Fruit fly (Drosophila melanogaster) whole organism, embryonic: ENCODE data around the gene Chro.

ENCODE experiments used
- ATbp ChIP-seq: fragments of 200-800 bp; sonication (Bioruptor generic); optimal IDR thresholded peaks from 2 replicates; lab custom pipeline; 2017; ENCODE audit warnings: missing biosample characterization, mild to moderate bottlenecking, missing genetic modification characterization, missing genetic modification reagents
- Asciz ChIP-seq: fragments of 200-800 bp; sonication (Bioruptor generic); optimal IDR thresholded peaks from 2 replicates; lab custom pipeline; 2017; ENCODE audit warnings: missing biosample characterization, mild to moderate bottlenecking, missing genetic modification characterization, missing genetic modification reagents
- Atf6 ChIP-seq: fragments of 200-800 bp; sonication (Bioruptor generic); IDR thresholded peaks from 2 replicates; pipeline ENCODE4 v1.3.6; 2022; ENCODE audit warnings: missing biosample characterization, missing genetic modification characterization
- B-H2 ChIP-seq: fragments of 200-800 bp; sonication (Bioruptor generic); optimal IDR thresholded peaks from 2 replicates; lab custom pipeline; 2018; ENCODE audit warnings: missing biosample characterization, mild to moderate bottlenecking, missing genetic modification characterization
- CG12391 ChIP-seq: fragments of 200-800 bp; sonication (Bioruptor generic); optimal IDR thresholded peaks from 3 replicates; lab custom pipeline; 2018; ENCODE audit warnings: missing biosample characterization, mild to moderate bottlenecking, missing genetic modification characterization, moderate library complexity
- CG13624 ChIP-seq: fragments of 200-800 bp; sonication (Bioruptor generic); optimal IDR thresholded peaks from 2 replicates; lab custom pipeline; 2016; ENCODE audit warnings: missing biosample characterization, missing genetic modification characterization
- CG15011 ChIP-seq: fragments of 200-800 bp; sonication (Bioruptor generic); optimal IDR thresholded peaks from 3 replicates; lab custom pipeline; 2018; ENCODE audit warnings: missing biosample characterization, mild to moderate bottlenecking, missing genetic modification characterization
- CG16779 ChIP-seq: fragments of 200-800 bp; sonication (Bioruptor generic); IDR thresholded peaks from 2 replicates; pipeline ENCODE4 v1.3.6; 2022; ENCODE audit warnings: missing biosample characterization, missing genetic modification characterization
- CG16813 ChIP-seq: fragments of 200-800 bp; sonication (Bioruptor generic); IDR thresholded peaks from 3 replicates; pipeline ENCODE4 v1.3.6; 2022; ENCODE audit warnings: missing biosample characterization, missing genetic modification characterization; ENCODE audit not compliant: partially characterized antibody
- CG17612 ChIP-seq: fragments of 200-800 bp; sonication (Bioruptor generic); IDR thresholded peaks from 2 replicates; pipeline ENCODE4 v1.3.6; 2022; ENCODE audit warnings: missing biosample characterization, missing genetic modification characterization
- CG1832 ChIP-seq: fragments of 200-800 bp; sonication (Bioruptor generic); optimal IDR thresholded peaks from 2 replicates; lab custom pipeline; 2017; ENCODE audit warnings: missing biosample characterization, mild to moderate bottlenecking, missing genetic modification characterization, inconsistent platforms
- CG30431 ChIP-seq: fragments of 200-800 bp; sonication (Bioruptor generic); optimal IDR thresholded peaks from 2 replicates; lab custom pipeline; 2017; ENCODE audit warnings: missing biosample characterization, missing genetic modification characterization
- CG33557 ChIP-seq: fragments of 200-800 bp; sonication (Bioruptor generic); optimal IDR thresholded peaks from 2 replicates; lab custom pipeline; 2019; ENCODE audit warnings: missing biosample characterization, mild to moderate bottlenecking, missing genetic modification characterization, moderate library complexity
- CG34422 ChIP-seq: fragments of 200-800 bp; sonication (Bioruptor generic); IDR thresholded peaks from 3 replicates; pipeline ENCODE4 v1.3.6; 2022; ENCODE audit warnings: missing biosample characterization, missing genetic modification characterization
- CG6272 ChIP-seq: fragments of 200-800 bp; sonication (Bioruptor generic); IDR thresholded peaks from 2 replicates; pipeline ENCODE4 v1.3.6; 2022; ENCODE audit warnings: missing biosample characterization, missing genetic modification characterization
- CG7556 ChIP-seq: fragments of 200-800 bp; sonication (Bioruptor generic); optimal IDR thresholded peaks from 2 replicates; lab custom pipeline; 2017; ENCODE audit warnings: missing biosample characterization, mild to moderate bottlenecking, missing genetic modification characterization
- Doc3 ChIP-seq: fragments of 200-800 bp; sonication (Bioruptor generic); IDR thresholded peaks from 3 replicates; pipeline ENCODE4 v1.3.6; 2022; ENCODE audit warnings: missing biosample characterization, missing genetic modification characterization; ENCODE audit not compliant: partially characterized antibody
- Ets65A ChIP-seq: fragments of 200-800 bp; sonication (Bioruptor generic); peaks from one replicate; lab custom pipeline; 2016; ENCODE audit warnings: missing biosample characterization, missing genetic modification characterization
- Ets97D ChIP-seq: fragments of 200-800 bp; sonication (Bioruptor generic); optimal IDR thresholded peaks from 3 replicates; lab custom pipeline; 2016; ENCODE audit warnings: missing biosample characterization, missing genetic modification characterization
- Gsc ChIP-seq: fragments of 200-800 bp; sonication (Bioruptor generic); IDR thresholded peaks from 2 replicates; pipeline ENCODE4 v1.3.6; 2022; ENCODE audit warnings: missing biosample characterization, missing genetic modification characterization
- Hmr ChIP-seq: fragments of 200-800 bp; sonication (Bioruptor generic); optimal IDR thresholded peaks from 3 replicates; lab custom pipeline; 2017; ENCODE audit warnings: mild to moderate bottlenecking, missing biosample characterization, missing genetic modification reagents, missing genetic modification characterization
- Hr3 ChIP-seq: fragments of 200-800 bp; sonication (Bioruptor generic); optimal IDR thresholded peaks from 3 replicates; lab custom pipeline; 2016; ENCODE audit warnings: missing biosample characterization, missing genetic modification characterization
- Max ChIP-seq: fragments of 200-800 bp; sonication (Bioruptor generic); optimal IDR thresholded peaks from 2 replicates; lab custom pipeline; 2016; ENCODE audit warnings: missing biosample characterization, mild to moderate bottlenecking, missing genetic modification characterization
- Med ChIP-seq: fragments of 200-800 bp; sonication (Bioruptor generic); peaks from one replicate; lab custom pipeline; 2016; ENCODE audit warnings: missing biosample characterization, missing genetic modification characterization, mild to moderate bottlenecking, inconsistent platforms, moderate library complexity
- Meics ChIP-seq: fragments of 200-800 bp; sonication (Bioruptor generic); optimal IDR thresholded peaks from 2 replicates; lab custom pipeline; 2017; ENCODE audit warnings: missing biosample characterization, mild to moderate bottlenecking, missing genetic modification characterization
- Myb ChIP-seq: fragments of 200-800 bp; sonication (Bioruptor generic); optimal IDR thresholded peaks from 2 replicates; lab custom pipeline; 2016; ENCODE audit warnings: missing biosample characterization, missing genetic modification characterization
- Nf-YB ChIP-seq: fragments of 200-800 bp; sonication (Bioruptor generic); optimal IDR thresholded peaks from 3 replicates; lab custom pipeline; 2019; ENCODE audit warnings: missing biosample characterization, mild to moderate bottlenecking, missing genetic modification characterization, moderate library complexity
- Pdp1 ChIP-seq, 2 experiments: fragments of 200-800 bp; sonication (Bioruptor generic); optimal IDR thresholded peaks; 3 replicates each; lab custom pipeline; 2016; ENCODE audit warnings: missing biosample characterization in 2 of 2, missing genetic modification characterization in 2 of 2, mild to moderate bottlenecking in 1 of 2, moderate library complexity in 1 of 2
- Ssrp ChIP-seq: fragments of 200-800 bp; sonication (Bioruptor generic); optimal IDR thresholded peaks from 2 replicates; lab custom pipeline; 2018; ENCODE audit warnings: missing biosample characterization, mild to moderate bottlenecking, missing genetic modification characterization, moderate library complexity
- Vsx1 ChIP-seq: fragments of 200-800 bp; sonication (Bioruptor generic); optimal IDR thresholded peaks from 2 replicates; lab custom pipeline; 2017; ENCODE audit warnings: missing biosample characterization, mild to moderate bottlenecking, missing genetic modification characterization, missing genetic modification reagents
- ap ChIP-seq: fragments of 200-800 bp; sonication (Bioruptor generic); IDR thresholded peaks from 2 replicates; pipeline ENCODE4 v1.3.6; 2022; ENCODE audit warnings: missing biosample characterization, missing genetic modification characterization
- bab2 ChIP-seq: fragments of 200-800 bp; sonication (Bioruptor generic); optimal IDR thresholded peaks from 2 replicates; lab custom pipeline; 2016; ENCODE audit warnings: missing biosample characterization, missing genetic modification characterization
- bcd ChIP-seq: fragments of 200-800 bp; sonication (Bioruptor generic); optimal IDR thresholded peaks from 2 replicates; lab custom pipeline; 2017; ENCODE audit warnings: missing biosample characterization, mild to moderate bottlenecking, missing genetic modification characterization
- br ChIP-seq: fragments of >200 bp; optimal IDR thresholded peaks from 2 replicates; lab custom pipeline; 2017
- bsh ChIP-seq, 2 experiments: fragments of 200-800 bp; sonication (Bioruptor generic); optimal IDR thresholded peaks; 2 replicates each; lab custom pipeline; 2017 to 2018; ENCODE audit warnings: mild to moderate bottlenecking in 2 of 2, missing biosample characterization in 2 of 2, missing genetic modification characterization in 2 of 2, moderate library complexity in 1 of 2
- gsb-n ChIP-seq: fragments of 200-800 bp; sonication (Bioruptor generic); optimal IDR thresholded peaks from 3 replicates; lab custom pipeline; 2018; ENCODE audit warnings: missing biosample characterization, mild to moderate bottlenecking, missing genetic modification characterization
- lmd ChIP-seq: fragments of 200-800 bp; sonication (Bioruptor generic); IDR thresholded peaks from 2 replicates; pipeline ENCODE4 v1.3.6; 2022; ENCODE audit warnings: missing biosample characterization, missing genetic modification characterization
- nau ChIP-seq: fragments of 200-800 bp; sonication (Bioruptor generic); optimal IDR thresholded peaks from 3 replicates; lab custom pipeline; 2017; ENCODE audit warnings: missing biosample characterization, mild to moderate bottlenecking, missing genetic modification characterization, missing genetic modification reagents
- odd ChIP-seq: fragments of 200-800 bp; sonication (Bioruptor generic); optimal IDR thresholded peaks from 2 replicates; lab custom pipeline; 2017; ENCODE audit warnings: missing biosample characterization, mild to moderate bottlenecking, missing genetic modification characterization
- onecut ChIP-seq: fragments of 200-800 bp; sonication (Bioruptor generic); IDR thresholded peaks from 2 replicates; pipeline ENCODE4 v1.3.6; 2022; ENCODE audit warnings: missing biosample characterization, missing genetic modification characterization
- peb ChIP-seq: fragments of 200-800 bp; sonication (Bioruptor generic); IDR thresholded peaks from 2 replicates; pipeline ENCODE4 v1.3.6; 2022; ENCODE audit warnings: missing biosample characterization, missing genetic modification characterization
- row ChIP-seq: fragments of 200-800 bp; sonication (Bioruptor generic); IDR thresholded peaks from 3 replicates; pipeline ENCODE4 v1.3.6; 2022; ENCODE audit warnings: missing biosample characterization, missing genetic modification characterization
- salm ChIP-seq: fragments of 200-800 bp; sonication (Bioruptor generic); optimal IDR thresholded peaks from 2 replicates; lab custom pipeline; 2018; ENCODE audit warnings: missing biosample characterization, mild to moderate bottlenecking, missing genetic modification characterization
- sens-2 ChIP-seq: fragments of 200-800 bp; sonication (Bioruptor generic); IDR thresholded peaks from 2 replicates; pipeline ENCODE4 v1.3.6; 2022; ENCODE audit warnings: missing biosample characterization, missing genetic modification characterization
- slp2 ChIP-seq: fragments of 200-800 bp; sonication (Bioruptor generic); optimal IDR thresholded peaks from 2 replicates; lab custom pipeline; 2016; ENCODE audit warnings: missing biosample characterization, missing genetic modification characterization
- sr ChIP-seq: fragments of 200-800 bp; sonication (Bioruptor generic); IDR thresholded peaks from 3 replicates; pipeline ENCODE4 v1.3.6; 2022; ENCODE audit warnings: missing biosample characterization, missing genetic modification characterization
- tap ChIP-seq: fragments of 200-800 bp; optimal IDR thresholded peaks from 3 replicates; lab custom pipeline; 2019; ENCODE audit warnings: missing biosample characterization, mild to moderate bottlenecking, missing genetic modification characterization, moderate library complexity
- trh ChIP-seq: fragments of 200-800 bp; sonication (Bioruptor generic); optimal IDR thresholded peaks from 2 replicates; lab custom pipeline; 2016; ENCODE audit warnings: missing biosample characterization, missing genetic modification characterization
- twi ChIP-seq: fragments of 200-800 bp; optimal IDR thresholded peaks from 2 replicates; lab custom pipeline; 2019; ENCODE audit warnings: missing biosample characterization, mild to moderate bottlenecking, missing genetic modification characterization, moderate library complexity
- wek ChIP-seq: fragments of 200-800 bp; sonication (Bioruptor generic); optimal IDR thresholded peaks from 3 replicates; lab custom pipeline; 2018; ENCODE audit warnings: missing biosample characterization, mild to moderate bottlenecking, missing genetic modification characterization, moderate library complexity
- yki ChIP-seq: fragments of >200 bp; optimal IDR thresholded peaks from 3 replicates; lab custom pipeline; 2018

Gene Chro

dm6 chr3L:22909914-22910541, 31.2 kb upstream of the Chro start, which contains the start of gene CG12768 (continued):
- TF ChIP-seq CG1832 (GFP tag; lab: Kevin White, UChicago) (no peak), twi (tag; lab: Kevin White, UChicago) (no peak), Max (GFP tag; lab: Kevin White, UChicago) (no peak), Ssrp (no peak), CG16813 (GFP tag; lab: Robert Waterston, UW) (no peak), Ets97D (GFP tag; lab: Kevin White, UChicago) (no peak), CG16779 (GFP tag; lab: Robert Waterston, UW) (no peak), gsb-n (peak; percentile 17), Asciz (peak; percentile 36), Meics (peak; percentile 45), peb (GFP tag; lab: Robert Waterston, UW) (no peak), CG6272 (GFP tag; lab: Robert Waterston, UW) (no peak), Hmr (GFP tag; lab: Kevin White, UChicago) (peak; percentile 38), CG33557 (GFP tag; lab: Kevin White, UChicago) (no peak), Med (no peak), sens-2 (no peak), Atf6 (no peak), wek (GFP tag; lab: Kevin White, UChicago) (no peak), Nf-YB (GFP tag; lab: Kevin White, UChicago) (peak; percentile 8), CG12391 (peak; percentile 26), Pdp1 (GFP tag; optimal IDR thresholded peaks at IDR 0.05; lab: Kevin White, UChicago) (no peak), ap (GFP tag; lab: Robert Waterston, UW) (no peak), Doc3 (GFP tag; lab: Robert Waterston, UW) (no peak), odd (GFP tag; lab: Kevin White, UChicago) (no peak), onecut (GFP tag; lab: Robert Waterston, UW) (no peak), salm (no peak), ATbp (GFP tag; lab: Kevin White, UChicago) (peak; percentile 35), CG13624 (GFP tag; lab: Kevin White, UChicago) (no peak), Myb (GFP tag; lab: Kevin White, UChicago) (no peak), trh (no peak), lmd (no peak), CG30431 (peak; percentile 3), CG34422 (no peak), row (GFP tag; lab: Robert Waterston, UW) (0 out of 3 replicates have a peak, but pooled peaks have one; percentile 31), CG15011 (GFP tag; lab: Kevin White, UChicago) (no peak), Gsc (no peak), CG17612 (GFP tag; lab: Robert Waterston, UW) (no peak), tap (tag; lab: Kevin White, UChicago) (no peak), CG7556 (peak; percentile 44), Vsx1 (no peak), B-H2 (GFP tag; lab: Kevin White, UChicago) (no peak), bcd (GFP tag; lab: Kevin White, UChicago) (no peak), Ets65A (GFP tag; lab: Kevin White, UChicago) (peak; percentile 37), sr (peak; percentile 84), bsh (GFP tag; optimal IDR thresholded peaks at IDR 0.05; lab: Kevin White, UChicago) (peak in 1 of 2 experiments; percentile 13), Hr3 (GFP tag; lab: Kevin White, UChicago) (peak; percentile 9), yki (lab: Kevin White, UChicago) (peak; percentile 74), nau (GFP tag; lab: Kevin White, UChicago) (no peak), br (lab: Kevin White, UChicago) (no peak), bab2 (no peak), slp2 (GFP tag; lab: Kevin White, UChicago) (no peak)
